Fruit fly (Drosophila melanogaster) whole organism, embryonic: ENCODE data around the gene Fbw5.

Experiments
- Asciz ChIP-seq: fragments of 200-800 bp; sonication (Bioruptor generic); optimal IDR thresholded peaks from 2 replicates; lab custom pipeline; 2017; ENCODE audit warnings: missing biosample characterization, mild to moderate bottlenecking, missing genetic modification characterization, missing genetic modification reagents
- CG11456 ChIP-seq: fragments of 200-800 bp; sonication (Bioruptor generic); IDR thresholded peaks from 3 replicates; pipeline ENCODE4 v1.3.6; 2022; ENCODE audit warnings: missing biosample characterization, missing genetic modification characterization
- CG11504 ChIP-seq: fragments of 200-800 bp; sonication (Bioruptor generic); optimal IDR thresholded peaks from 3 replicates; lab custom pipeline; 2019; ENCODE audit warnings: missing biosample characterization, mild to moderate bottlenecking, missing genetic modification characterization, moderate library complexity
- CG12071 ChIP-seq: fragments of 200-800 bp; sonication (Bioruptor generic); optimal IDR thresholded peaks from 3 replicates; lab custom pipeline; 2018; ENCODE audit warnings: missing biosample characterization, mild to moderate bottlenecking, missing genetic modification characterization
- CG12744 ChIP-seq: fragments of 200-800 bp; sonication (Bioruptor generic); optimal IDR thresholded peaks from 2 replicates; lab custom pipeline; 2016; ENCODE audit warnings: missing biosample characterization, missing genetic modification characterization
- CG13123 ChIP-seq: fragments of 200-800 bp; sonication (Bioruptor generic); optimal IDR thresholded peaks from 2 replicates; lab custom pipeline; 2016; ENCODE audit warnings: missing biosample characterization, missing genetic modification characterization
- CG13287 ChIP-seq: fragments of 200-800 bp; sonication (Bioruptor generic); IDR thresholded peaks from 2 replicates; pipeline ENCODE4 v1.3.6; 2022; ENCODE audit warnings: missing biosample characterization, missing genetic modification characterization; ENCODE audit not compliant: partially characterized antibody
- CG13894 ChIP-seq: fragments of 200-800 bp; sonication (Bioruptor generic); optimal IDR thresholded peaks from 3 replicates; lab custom pipeline; 2018; ENCODE audit warnings: missing biosample characterization, mild to moderate bottlenecking, missing genetic modification characterization, moderate library complexity
- CG14050 ChIP-seq: fragments of 200-800 bp; sonication (Bioruptor generic); IDR thresholded peaks from 3 replicates; pipeline ENCODE4 v1.3.6; 2022; ENCODE audit warnings: missing biosample characterization, missing genetic modification characterization
- CG15514 ChIP-seq: fragments of 200-800 bp; sonication (Bioruptor generic); optimal IDR thresholded peaks from 3 replicates; lab custom pipeline; 2017; ENCODE audit warnings: missing biosample characterization, missing genetic modification characterization, mild to moderate bottlenecking, moderate library complexity, missing genetic modification reagents
- CG15696 ChIP-seq: fragments of 200-800 bp; sonication (Bioruptor generic); optimal IDR thresholded peaks from 2 replicates; lab custom pipeline; 2019; ENCODE audit warnings: missing biosample characterization, mild to moderate bottlenecking, missing genetic modification characterization, moderate library complexity
- CG17912 ChIP-seq: fragments of 200-800 bp; sonication (Bioruptor generic); optimal IDR thresholded peaks from 2 replicates; lab custom pipeline; 2018; ENCODE audit warnings: missing biosample characterization, mild to moderate bottlenecking, missing genetic modification characterization
- CG2875 ChIP-seq: fragments of 200-800 bp; sonication (Bioruptor generic); optimal IDR thresholded peaks from 2 replicates; lab custom pipeline; 2017; ENCODE audit warnings: missing biosample characterization, mild to moderate bottlenecking, missing genetic modification characterization, missing genetic modification reagents
- CG33557 ChIP-seq: fragments of 200-800 bp; sonication (Bioruptor generic); optimal IDR thresholded peaks from 2 replicates; lab custom pipeline; 2019; ENCODE audit warnings: missing biosample characterization, mild to moderate bottlenecking, missing genetic modification characterization, moderate library complexity
- CG6689 ChIP-seq: fragments of 200-800 bp; sonication (Bioruptor generic); IDR thresholded peaks from 2 replicates; pipeline ENCODE4 v1.3.6; 2022; ENCODE audit warnings: missing biosample characterization, missing genetic modification characterization
- CG6791 ChIP-seq: fragments of 200-800 bp; sonication (Bioruptor generic); IDR thresholded peaks from 3 replicates; pipeline ENCODE4 v1.3.6; 2022; ENCODE audit warnings: missing biosample characterization, missing genetic modification characterization; ENCODE audit not compliant: partially characterized antibody
- CG7987 ChIP-seq: fragments of 200-800 bp; sonication (Bioruptor generic); optimal IDR thresholded peaks from 2 replicates; lab custom pipeline; 2018; ENCODE audit warnings: missing biosample characterization, mild to moderate bottlenecking, missing genetic modification characterization, moderate library complexity
- Dp ChIP-seq: fragments of 200-800 bp; sonication (Bioruptor generic); optimal IDR thresholded peaks from 2 replicates; lab custom pipeline; 2018; ENCODE audit warnings: missing biosample characterization, mild to moderate bottlenecking, missing genetic modification characterization, moderate library complexity
- E2f2 ChIP-seq: fragments of 200-800 bp; sonication (Bioruptor generic); IDR thresholded peaks from 2 replicates; pipeline ENCODE4 v1.3.6; 2022; ENCODE audit warnings: missing biosample characterization, missing genetic modification characterization
- HLH3B ChIP-seq: fragments of 200-800 bp; sonication (Bioruptor generic); IDR thresholded peaks from 2 replicates; pipeline ENCODE4 v1.3.6; 2022; ENCODE audit warnings: missing biosample characterization, missing genetic modification characterization
- MTF-1 ChIP-seq: fragments of 200-800 bp; sonication (Bioruptor generic); optimal IDR thresholded peaks from 2 replicates; lab custom pipeline; 2018; ENCODE audit warnings: missing biosample characterization, mild to moderate bottlenecking, missing genetic modification characterization, borderline replicate concordance
- Max ChIP-seq: fragments of 200-800 bp; sonication (Bioruptor generic); optimal IDR thresholded peaks from 2 replicates; lab custom pipeline; 2016; ENCODE audit warnings: missing biosample characterization, mild to moderate bottlenecking, missing genetic modification characterization
- NC2β ChIP-seq: fragments of 200-800 bp; sonication (Bioruptor generic); optimal IDR thresholded peaks from 2 replicates; lab custom pipeline; 2016; ENCODE audit warnings: missing biosample characterization, missing genetic modification characterization
- NfI ChIP-seq: fragments of 200-800 bp; sonication (Bioruptor generic); optimal IDR thresholded peaks from 3 replicates; lab custom pipeline; 2018; ENCODE audit warnings: missing biosample characterization, mild to moderate bottlenecking, missing genetic modification characterization, moderate library complexity
- Side ChIP-seq: fragments of 200-800 bp; sonication (Bioruptor generic); optimal IDR thresholded peaks from 2 replicates; lab custom pipeline; 2016; ENCODE audit warnings: missing biosample characterization, missing genetic modification characterization
- Taf1 ChIP-seq: fragments of 200-800 bp; sonication (Bioruptor generic); IDR thresholded peaks from 2 replicates; pipeline ENCODE4 v1.3.6; 2022; ENCODE audit warnings: missing biosample characterization, missing genetic modification characterization
- al ChIP-seq: fragments of 200-800 bp; sonication (Bioruptor generic); IDR thresholded peaks from 2 replicates; pipeline ENCODE4 v1.3.6; 2022; ENCODE audit warnings: missing biosample characterization, missing genetic modification characterization
- ato ChIP-seq: fragments of 200-800 bp; sonication (Bioruptor generic); IDR thresholded peaks from 2 replicates; pipeline ENCODE4 v1.3.6; 2022; ENCODE audit warnings: missing biosample characterization, missing genetic modification characterization; ENCODE audit not compliant: partially characterized antibody
- az2 ChIP-seq: fragments of 200-800 bp; sonication (Bioruptor generic); optimal IDR thresholded peaks from 3 replicates; lab custom pipeline; 2016; ENCODE audit warnings: missing biosample characterization, missing genetic modification characterization
- bbx ChIP-seq: fragments of 200-800 bp; sonication (Bioruptor generic); IDR thresholded peaks from 2 replicates; pipeline ENCODE4 v1.3.6; 2022; ENCODE audit warnings: missing biosample characterization, missing genetic modification characterization; ENCODE audit not compliant: partially characterized antibody
- dysf ChIP-seq: fragments of 200-800 bp; sonication (Bioruptor generic); IDR thresholded peaks from 3 replicates; pipeline ENCODE4 v1.3.6; 2022; ENCODE audit warnings: missing biosample characterization, missing genetic modification characterization
- en ChIP-seq: fragments of 200-800 bp; sonication (Bioruptor generic); optimal IDR thresholded peaks from 2 replicates; lab custom pipeline; 2016; ENCODE audit warnings: missing biosample characterization, missing genetic modification characterization
- fd3F ChIP-seq: fragments of 200-800 bp; sonication (Bioruptor generic); optimal IDR thresholded peaks from 2 replicates; lab custom pipeline; 2018; ENCODE audit warnings: missing biosample characterization, mild to moderate bottlenecking, missing genetic modification characterization, moderate library complexity
- gcm ChIP-seq: fragments of 200-800 bp; sonication (Bioruptor generic); optimal IDR thresholded peaks from 2 replicates; lab custom pipeline; 2019; ENCODE audit warnings: missing biosample characterization, mild to moderate bottlenecking, missing genetic modification characterization, moderate library complexity
- hkb ChIP-seq, 2 experiments: fragments of 200-800 bp in 1 of 2; fragments of >200 bp in 1 of 2; sonication (Bioruptor generic) in 1 of 2; IDR thresholded peaks in 1 of 2; optimal IDR thresholded peaks in 1 of 2; 2 replicates each; pipeline versions ENCODE4 v1.3.6 to Lab custom; 2017 to 2022; ENCODE audit warnings: missing biosample characterization in 1 of 2, missing genetic modification characterization in 1 of 2
- hth ChIP-seq: fragments of >200 bp; optimal IDR thresholded peaks from 2 replicates; lab custom pipeline; 2017; ENCODE audit warnings: inconsistent platforms
- inv ChIP-seq: fragments of 200-800 bp; sonication (Bioruptor generic); IDR thresholded peaks from 2 replicates; pipeline ENCODE4 v1.3.6; 2022; ENCODE audit warnings: missing biosample characterization, missing genetic modification characterization; ENCODE audit not compliant: partially characterized antibody
- jing ChIP-seq: fragments of 200-800 bp; sonication (Bioruptor generic); optimal IDR thresholded peaks from 2 replicates; lab custom pipeline; 2018; ENCODE audit warnings: missing biosample characterization, mild to moderate bottlenecking, missing genetic modification characterization
- jumu ChIP-seq: fragments of 200-800 bp; sonication (Bioruptor generic); optimal IDR thresholded peaks from 3 replicates; lab custom pipeline; 2016; ENCODE audit warnings: missing biosample characterization, missing genetic modification characterization
- klu ChIP-seq: fragments of 200-800 bp; sonication (Bioruptor generic); IDR thresholded peaks from 2 replicates; pipeline ENCODE4 v1.3.6; 2022; ENCODE audit warnings: missing biosample characterization, missing genetic modification characterization
- lilli ChIP-seq: fragments of 200-800 bp; sonication (Bioruptor generic); optimal IDR thresholded peaks from 3 replicates; lab custom pipeline; 2016; ENCODE audit warnings: missing biosample characterization, missing genetic modification characterization
- pnt ChIP-seq: fragments of 200-800 bp; sonication (Bioruptor generic); optimal IDR thresholded peaks from 3 replicates; lab custom pipeline; 2016; ENCODE audit warnings: missing biosample characterization, missing genetic modification characterization
- rib ChIP-seq: fragments of 200-800 bp; sonication (Bioruptor generic); IDR thresholded peaks from 2 replicates; pipeline ENCODE4 v1.3.6; 2022; ENCODE audit warnings: missing biosample characterization, missing genetic modification characterization
- run ChIP-seq: fragments of 200-800 bp; sonication (Bioruptor generic); optimal IDR thresholded peaks from 3 replicates; lab custom pipeline; 2018; ENCODE audit warnings: missing biosample characterization, mild to moderate bottlenecking, missing genetic modification characterization
- scrt ChIP-seq: fragments of 200-800 bp; sonication (Bioruptor generic); optimal IDR thresholded peaks from 2 replicates; lab custom pipeline; 2018; ENCODE audit warnings: missing biosample characterization, mild to moderate bottlenecking, missing genetic modification characterization, moderate library complexity
- trem ChIP-seq: fragments of 200-800 bp; optimal IDR thresholded peaks from 3 replicates; lab custom pipeline; 2019; ENCODE audit warnings: missing biosample characterization, mild to moderate bottlenecking, missing genetic modification characterization, moderate library complexity
- unc-4 ChIP-seq: fragments of 200-800 bp; sonication (Bioruptor generic); IDR thresholded peaks from 2 replicates; pipeline ENCODE4 v1.3.6; 2022; ENCODE audit warnings: missing biosample characterization, missing genetic modification characterization; ENCODE audit not compliant: partially characterized antibody
- zen ChIP-seq: fragments of 200-800 bp; sonication (Bioruptor generic); optimal IDR thresholded peaks from 3 replicates; lab custom pipeline; 2018; ENCODE audit warnings: missing biosample characterization, mild to moderate bottlenecking, missing genetic modification characterization, moderate library complexity
- zen2 ChIP-seq: fragments of 200-800 bp; sonication (Bioruptor generic); IDR thresholded peaks from 3 replicates; pipeline ENCODE4 v1.3.6; 2022; ENCODE audit warnings: missing biosample characterization, missing genetic modification characterization; ENCODE audit not compliant: partially characterized antibody

Gene Fbw5

DNA sequence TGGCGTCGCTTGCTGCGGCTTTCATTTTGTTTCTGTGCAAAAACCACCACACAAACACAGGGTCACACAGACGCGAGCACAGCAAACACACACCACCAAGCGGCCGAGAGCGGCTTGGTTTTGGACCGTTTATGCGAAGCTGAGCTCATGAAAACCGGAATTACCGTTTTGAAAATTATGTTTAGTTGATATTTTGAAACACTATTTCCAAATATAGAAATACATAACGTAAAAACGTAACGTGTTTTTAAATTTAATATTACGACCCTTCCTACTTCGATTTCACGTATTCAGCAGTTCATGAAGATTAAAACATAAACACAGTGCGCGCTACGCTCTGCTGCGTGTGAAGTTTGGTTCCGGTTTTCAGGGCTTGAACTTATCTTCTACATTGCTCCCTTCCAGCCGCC is 14.5 kb downstream of the Fbw5 start (continued):
- TF ChIP-seq HLH3B (GFP tag; lab: Robert Waterston, UW) (peak; percentile 95), MTF-1 (GFP tag; lab: Kevin White, UChicago) (peak; percentile 91), Max (GFP tag; lab: Kevin White, UChicago) (peak; percentile 95), CG13123 (GFP tag; lab: Kevin White, UChicago) (peak; percentile 77), ato (no peak), trem (tag; lab: Kevin White, UChicago) (peak; percentile 93), lilli (GFP tag; lab: Kevin White, UChicago) (peak; percentile 97), CG17912 (GFP tag; lab: Kevin White, UChicago) (peak; percentile 90), NC2β (GFP tag; lab: Kevin White, UChicago) (peak; percentile 89), CG13894 (tag; lab: Kevin White, UChicago) (peak; percentile 97), Taf1 (GFP tag; lab: Robert Waterston, UW) (peak; percentile 84), CG7987 (GFP tag; lab: Kevin White, UChicago) (peak; percentile 93), CG2875 (GFP tag; lab: Kevin White, UChicago) (peak; percentile 92), E2f2 (peak; percentile 80), jumu (GFP tag; lab: Kevin White, UChicago) (peak; percentile 94), CG11456 (peak; percentile 93), CG15514 (peak; percentile 93), klu (GFP tag; lab: Robert Waterston, UW) (peak; percentile 83), CG6689 (GFP tag; lab: Robert Waterston, UW) (peak; percentile 94), en (GFP tag; lab: Kevin White, UChicago) (peak; percentile 91), az2 (GFP tag; lab: Kevin White, UChicago) (peak; percentile 93), scrt (GFP tag; lab: Kevin White, UChicago) (peak; percentile 96), hth (lab: Kevin White, UChicago) (no peak), inv (GFP tag; lab: Robert Waterston, UW) (no peak), hkb (optimal IDR thresholded peaks at IDR 0.05; lab: Kevin White, UChicago) (no peak), hkb (GFP tag; IDR thresholded peaks at IDR 0.05; lab: Robert Waterston, UW) (peak; percentile 99), jing (GFP tag; lab: Kevin White, UChicago) (peak; percentile 85), Asciz (peak; percentile 95), dysf (GFP tag; lab: Robert Waterston, UW) (peak; percentile 97), CG12071 (GFP tag; lab: Kevin White, UChicago) (peak; percentile 98), CG11504 (tag; lab: Kevin White, UChicago) (peak; percentile 95), CG13287 (no peak), CG6791 (0 out of 3 replicates have a peak, but pooled peaks have one; percentile 12), run (tag; lab: Kevin White, UChicago) (peak; percentile 94), Dp (GFP tag; lab: Kevin White, UChicago) (no peak), unc-4 (GFP tag; lab: Robert Waterston, UW) (no peak), zen (peak; percentile 88), CG33557 (GFP tag; lab: Kevin White, UChicago) (peak; percentile 95), rib (GFP tag; lab: Robert Waterston, UW) (peak; percentile 94), fd3F (peak; percentile 92), pnt (GFP tag; lab: Kevin White, UChicago) (peak; percentile 88), Side (GFP tag; lab: Kevin White, UChicago) (peak; percentile 98), CG14050 (GFP tag; lab: Robert Waterston, UW) (peak; percentile 96), NfI (GFP tag; lab: Kevin White, UChicago) (peak; percentile 95), gcm (GFP tag; lab: Kevin White, UChicago) (peak; percentile 97), zen2 (no peak), bbx (GFP tag; lab: Robert Waterston, UW) (no peak), al (GFP tag; lab: Robert Waterston, UW) (peak; percentile 69), CG12744 (GFP tag; lab: Kevin White, UChicago) (peak; percentile 93), CG15696 (tag; lab: Kevin White, UChicago) (peak; percentile 89)
